Worm (Caenorhabditis elegans): Measurements from ENCODE around the gene C06E2.1.

DNA sequence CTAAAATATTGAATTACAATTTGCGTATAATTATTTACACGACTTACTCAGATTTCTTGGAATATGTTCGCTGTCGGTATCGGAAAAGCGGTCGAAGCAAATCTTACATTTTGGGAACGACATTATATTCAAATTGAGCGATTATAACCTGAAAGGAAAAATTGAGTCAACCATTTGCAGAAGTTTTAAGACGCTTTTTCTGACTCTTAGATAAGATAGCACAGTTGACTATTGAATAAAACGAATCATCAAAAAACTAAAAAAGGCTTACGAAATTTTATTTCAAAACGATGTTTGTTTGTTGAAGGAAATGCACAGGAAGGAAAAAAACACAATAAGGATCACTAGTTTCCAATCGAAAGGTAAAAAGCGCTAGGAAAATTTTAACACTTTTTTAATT, 46.3 kb downstream of the C06E2.1 start, which contains the start of gene rcs-1:
- no peak for TF ChIP-seq dao-5 (tag; optimal IDR thresholded peaks at IDR 0.05)
- TF ChIP-seq him-1 (tag; optimal IDR thresholded peaks at IDR 0.05), result no peak
- no peak for TF ChIP-seq W03F9.2 (tag; optimal IDR thresholded peaks at IDR 0.05)

All from whole organism, L4/young adult.